Fruit fly (Drosophila melanogaster): ENCODE results near the gene Tengl1.
A peak's percentile ranks its signal among the peaks of the same experiment; 100 is the strongest.

DNA sequence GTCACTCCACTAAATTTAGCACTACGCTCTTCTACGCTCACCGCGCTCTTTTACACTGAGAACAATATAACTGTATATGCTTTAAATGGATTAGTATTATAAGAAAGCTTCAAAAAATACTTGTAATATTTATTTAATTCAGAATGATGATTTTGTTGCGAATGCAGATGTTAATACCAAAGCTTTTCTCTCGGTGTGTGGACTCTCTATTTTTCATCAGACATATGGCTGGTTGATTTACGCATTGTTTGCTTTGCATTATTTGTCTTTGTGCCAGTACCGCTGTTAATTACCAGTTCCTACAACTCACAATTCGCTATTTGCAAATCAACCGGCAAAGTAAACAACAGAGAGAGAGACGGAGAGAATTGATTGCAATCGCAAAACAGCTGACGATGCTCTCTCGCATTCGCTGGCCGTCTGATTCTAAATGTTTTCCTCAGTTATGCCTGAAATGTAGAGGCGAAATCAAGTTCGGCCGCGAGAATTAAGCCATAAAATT, 18.7 kb downstream of the Tengl1 start:
- TF ChIP-seq ovo (GFP tag; optimal IDR thresholded peaks at IDR 0.05): peak; percentile 98
- TF ChIP-seq Clk (GFP tag; optimal IDR thresholded peaks at IDR 0.05): peak; percentile 96
- TF ChIP-seq cnc (optimal IDR thresholded peaks at IDR 0.05): no peak
